Worm (Caenorhabditis elegans) whole organism, mixed stage, embryonic: ENCODE results near the gene ceh-86.

ENCODE experiments used
- lin-13 ChIP-seq: fragments of 150-350 bp; optimal IDR thresholded peaks from 2 replicates; lab custom pipeline; 2014; ENCODE audit warnings: missing biosample characterization, missing genetic modification characterization
- mab-5 ChIP-seq: fragments of 150-350 bp; optimal IDR thresholded peaks from 2 replicates; lab custom pipeline; 2014; ENCODE audit warnings: missing biosample characterization, missing genetic modification characterization
- nhr-12 ChIP-seq: fragments of 150-350 bp; optimal IDR thresholded peaks from 2 replicates; lab custom pipeline; 2014; ENCODE audit warnings: missing biosample characterization, missing genetic modification characterization
- nhr-237 ChIP-seq: fragments of 150-350 bp; optimal IDR thresholded peaks from 2 replicates; lab custom pipeline; 2014; ENCODE audit warnings: missing biosample characterization, missing genetic modification characterization
- nhr-76 ChIP-seq: sonication (generic microtip); optimal IDR thresholded peaks from 2 replicates; lab custom pipeline; 2017; ENCODE audit warnings: missing biosample characterization, missing genetic modification characterization
- unc-120 ChIP-seq: sonication (generic microtip); optimal IDR thresholded peaks from 2 replicates; lab custom pipeline; 2017; ENCODE audit warnings: missing genetic modification characterization, missing compliant biosample characterization; ENCODE audit not compliant: poor library complexity, severe bottlenecking
- unc-62 ChIP-seq: fragments of 150-350 bp; optimal IDR thresholded peaks from 2 replicates; lab custom pipeline; 2014; ENCODE audit warnings: missing biosample characterization, missing genetic modification reagents, missing genetic modification characterization

DNA sequence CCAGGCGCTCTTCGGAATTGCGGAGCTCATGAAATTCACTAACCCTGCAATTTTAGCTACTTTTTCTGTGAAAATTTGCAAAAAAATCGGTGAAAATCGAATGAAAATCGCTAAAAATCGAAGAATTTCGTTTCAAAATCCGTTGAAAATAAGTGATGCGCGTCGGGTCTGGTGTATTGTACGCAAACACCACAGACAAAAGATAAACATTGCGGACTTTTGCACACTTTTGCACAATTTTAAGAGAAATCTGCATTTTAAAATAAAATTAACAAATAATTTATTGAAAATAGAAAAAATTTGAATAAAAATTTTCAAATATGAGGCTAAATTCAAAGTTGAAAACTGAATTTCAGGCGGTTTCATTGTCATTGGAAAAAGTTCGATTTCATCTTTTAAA is 47.2 kb upstream of the ceh-86 start, which contains the start of gene F53G2.12:
- TF ChIP-seq unc-62 (GFP tag; lab: Kevin White, UChicago) (no peak), lin-13 (tag; lab: Kevin White, UChicago) (no peak), nhr-237 (no peak), mab-5 (tag; lab: Kevin White, UChicago) (no peak), nhr-12 (no peak), unc-120 (tag; lab: Kevin White, UChicago) (no peak), nhr-76 (tag; lab: Kevin White, UChicago) (no peak)
